Fruit fly (Drosophila melanogaster) Kc167 (cell line): ENCODE results near the gene CG10589.

ENCODE experiments used
- Myc ChIP-seq: fragments of >200 bp; optimal IDR thresholded peaks from 2 replicates; lab custom pipeline; 2017; ENCODE audit warnings: missing external identifiers
- Sin3A ChIP-seq: fragments of >200 bp; optimal IDR thresholded peaks from 2 replicates; lab custom pipeline; 2018; ENCODE audit warnings: missing external identifiers
- h ChIP-seq: fragments of >200 bp; optimal IDR thresholded peaks from 3 replicates; lab custom pipeline; 2018; ENCODE audit warnings: missing external identifiers
- insv ChIP-seq: fragments of >200 bp; optimal IDR thresholded peaks from 3 replicates; lab custom pipeline; 2018; ENCODE audit warnings: missing external identifiers
- psq ChIP-seq: fragments of >200 bp; optimal IDR thresholded peaks from 2 replicates; lab custom pipeline; 2017; ENCODE audit warnings: missing external identifiers
- ttk ChIP-seq: sonication (Bioruptor generic); optimal IDR thresholded peaks from 2 replicates; lab custom pipeline; 2017; ENCODE audit warnings: missing external identifiers

DNA sequence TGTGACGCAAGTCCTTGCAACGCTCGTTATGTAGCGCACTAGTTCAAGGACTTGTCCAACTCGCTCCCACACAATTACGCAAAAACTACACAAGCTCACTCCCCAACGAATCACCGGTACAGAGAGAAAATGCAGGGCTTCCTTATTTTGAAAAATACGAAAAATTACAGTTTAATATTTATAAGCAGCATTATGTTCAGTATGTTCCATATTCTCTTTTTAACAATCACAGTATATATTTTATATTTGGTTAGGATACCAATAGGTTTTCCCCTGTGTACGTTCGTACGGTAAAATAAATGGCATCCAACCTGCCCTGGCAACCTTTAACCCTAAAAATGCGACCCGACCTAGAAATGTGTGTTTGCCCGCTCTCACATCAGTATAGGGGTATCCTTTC lies 43.7 kb upstream of the CG10589 start:
- no peak for TF ChIP-seq h (lab: Kevin White, UChicago)
- TF ChIP-seq psq (lab: Kevin White, UChicago): no peak
- TF ChIP-seq insv (lab: Kevin White, UChicago): no peak
- no peak for TF ChIP-seq ttk (lab: Kevin White, UChicago)
- no peak for TF ChIP-seq Sin3A (lab: Kevin White, UChicago)
- no peak for TF ChIP-seq Myc (lab: Kevin White, UChicago)
